Worm (Caenorhabditis elegans) whole organism, L2 larva: ENCODE data around the gene F14D7.6.

Source experiments
- C34F6.9 ChIP-seq: fragments of 150-350 bp; optimal IDR thresholded peaks from 2 replicates; lab custom pipeline; 2014; ENCODE audit warnings: missing biosample characterization, missing genetic modification characterization
- F13H6.1 ChIP-seq: sonication (generic microtip); optimal IDR thresholded peaks from 2 replicates; lab custom pipeline; 2016; ENCODE audit warnings: missing genetic modification characterization, missing compliant biosample characterization
- alr-1 ChIP-seq: fragments of 150-350 bp; optimal IDR thresholded peaks from 2 replicates; lab custom pipeline; 2014; ENCODE audit warnings: missing biosample characterization, missing genetic modification characterization
- ama-1 ChIP-seq: fragments of 150-350 bp; optimal IDR thresholded peaks from 2 replicates; lab custom pipeline; 2018; ENCODE audit warnings: inconsistent platforms
- dmd-4 ChIP-seq: sonication (generic microtip); optimal IDR thresholded peaks from 2 replicates; lab custom pipeline; 2017; ENCODE audit warnings: missing biosample characterization, missing genetic modification characterization
- lin-11 ChIP-seq: fragments of 150-350 bp; sonication (generic microtip); optimal IDR thresholded peaks from 2 replicates; lab custom pipeline; 2014; ENCODE audit warnings: missing biosample characterization, missing genetic modification characterization, inconsistent platforms, mixed read lengths
- mdl-1 ChIP-seq, 2 experiments: fragments of 150-350 bp in 1 of 2; sonication (generic microtip) in 1 of 2; optimal IDR thresholded peaks; 2 replicates each; lab custom pipeline; 2017; ENCODE audit warnings: missing biosample characterization in 2 of 2, missing genetic modification characterization in 2 of 2
- nhr-25 ChIP-seq: fragments of 150-350 bp; sonication (generic microtip); optimal IDR thresholded peaks from 3 replicates; lab custom pipeline; 2014; ENCODE audit warnings: missing biosample characterization, missing genetic modification characterization
- nhr-6 ChIP-seq: fragments of 150-350 bp; optimal IDR thresholded peaks from 2 replicates; lab custom pipeline; 2014; ENCODE audit warnings: missing biosample characterization, missing genetic modification characterization
- skn-1 ChIP-seq: sonication (generic microtip); optimal IDR thresholded peaks from 2 replicates; lab custom pipeline; 2017; ENCODE audit warnings: missing biosample characterization, missing genetic modification characterization
- ztf-11 ChIP-seq: sonication (generic microtip); optimal IDR thresholded peaks from 2 replicates; lab custom pipeline; 2017; ENCODE audit warnings: missing biosample characterization, missing genetic modification characterization

DNA sequence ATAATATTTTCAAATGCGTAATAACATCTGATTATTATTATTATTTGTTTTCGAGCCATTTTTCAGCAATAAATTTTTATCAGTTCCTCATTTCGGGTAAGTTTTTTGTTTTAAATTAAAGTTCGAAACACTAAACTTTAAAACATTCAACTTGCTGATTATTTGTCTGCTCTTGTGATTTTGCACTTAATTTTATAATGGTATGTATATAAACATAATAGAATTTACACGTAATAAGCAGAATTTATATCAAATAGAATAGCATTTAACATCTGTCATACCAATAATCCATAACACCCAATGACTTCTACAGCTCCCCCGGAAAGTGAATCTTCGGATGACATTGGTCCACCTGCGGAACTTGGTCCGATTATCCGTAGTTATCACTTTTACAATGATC, 31.9 kb downstream of the F14D7.6 start, which contains the start of gene srm-4:
- TF ChIP-seq F13H6.1 (tag; lab: Kevin White, UChicago) (no peak), ama-1 (no peak), nhr-25 (tag; lab: Kevin White, UChicago) (no peak), mdl-1 (tag; optimal IDR thresholded peaks at IDR 0.05; lab: Kevin White, UChicago) (no peak), skn-1 (tag; lab: Kevin White, UChicago) (no peak), ztf-11 (no peak), C34F6.9 (tag; lab: Kevin White, UChicago) (no peak), lin-11 (no peak), dmd-4 (tag; lab: Kevin White, UChicago) (no peak), alr-1 (tag; lab: Kevin White, UChicago) (no peak), nhr-6 (no peak)
